In genomic region chrX:8198935-8199580, dm6 we compare ENCODE assay signal across 5 fruit fly cellular contexts.
TF ChIP-seq lines count a peak whose summit lies in the region.

No protein-coding gene starts in this region.

- TF ChIP-seq CTCF in whole organism, embryonic (GFP tag; optimal IDR thresholded peaks at IDR 0.05; lab: Kevin White, UChicago) = no peak

TF ChIP-seq in whole organism, adult, 20 proteins besides CTCF, POLR2A, EP300 and RAD21:
- TF ChIP-seq tj (GFP tag; optimal IDR thresholded peaks at IDR 0.05; lab: Kevin White, UChicago) (peak; percentile 84), ovo (GFP tag; optimal IDR thresholded peaks at IDR 0.05; lab: Kevin White, UChicago) (no peak), cic (GFP tag; optimal IDR thresholded peaks at IDR 0.05; lab: Kevin White, UChicago) (peak; percentile 36), kay (GFP tag; lab: Kevin White, UChicago; ENCODE audit: borderline replicate concordance) (peak; percentile 31), Mnt (GFP tag; optimal IDR thresholded peaks at IDR 0.05; lab: Kevin White, UChicago) (peak; percentile 51), CG33017 (tag; optimal IDR thresholded peaks at IDR 0.05; lab: Kevin White, UChicago) (no peak), CG7045 (GFP tag; optimal IDR thresholded peaks at IDR 0.05; lab: Kevin White, UChicago) (peak; percentile 24)
TF ChIP-seq in whole organism, adult: peak in this region for 5.

TF ChIP-seq in whole organism, embryonic, 481 proteins besides CTCF, POLR2A, EP300 and RAD21 (continues in another document):
- TF ChIP-seq sug (tag; optimal IDR thresholded peaks at IDR 0.05; lab: Kevin White, UChicago) (peak; percentile 88), odd (GFP tag; optimal IDR thresholded peaks at IDR 0.05; lab: Kevin White, UChicago) (peak; percentile 24), Hmr (GFP tag; optimal IDR thresholded peaks at IDR 0.05; lab: Kevin White, UChicago) (peak; percentile 47), Awh (GFP tag; IDR thresholded peaks at IDR 0.05; lab: Robert Waterston, UW) (peak; percentile 29; the same call in 1 of the 2 replicates), CG15601 (tag; optimal IDR thresholded peaks at IDR 0.05; lab: Kevin White, UChicago) (peak; percentile 13), Meics (GFP tag; optimal IDR thresholded peaks at IDR 0.05; lab: Kevin White, UChicago) (peak; percentile 25), crol (GFP tag; IDR thresholded peaks at IDR 0.05; lab: Robert Waterston, UW) (peak; percentile 90), ATbp (GFP tag; optimal IDR thresholded peaks at IDR 0.05; lab: Kevin White, UChicago) (peak; percentile 11), ftz-f1 (GFP tag; optimal IDR thresholded peaks at IDR 0.05; lab: Kevin White, UChicago) (no peak), CG18619 (GFP tag; optimal IDR thresholded peaks at IDR 0.05; lab: Kevin White, UChicago) (peak; percentile 24), salm (tag; optimal IDR thresholded peaks at IDR 0.05; lab: Kevin White, UChicago) (peak; percentile 4), ranshi (GFP tag; IDR thresholded peaks at IDR 0.05; lab: Robert Waterston, UW) (no peak), Nf-YB (GFP tag; optimal IDR thresholded peaks at IDR 0.05; lab: Kevin White, UChicago) (peak; percentile 28), lab (GFP tag; optimal IDR thresholded peaks at IDR 0.05; lab: Kevin White, UChicago) (peak; percentile 82), CG12299 (tag; optimal IDR thresholded peaks at IDR 0.05; lab: Kevin White, UChicago) (peak; percentile 5), CG18599 (GFP tag; optimal IDR thresholded peaks at IDR 0.05; lab: Kevin White, UChicago) (peak; percentile 64), CG6654 (GFP tag; optimal IDR thresholded peaks at IDR 0.05; lab: Kevin White, UChicago) (no peak), so (GFP tag; IDR thresholded peaks at IDR 0.05; lab: Robert Waterston, UW) (no peak), HHEX (GFP tag; optimal IDR thresholded peaks at IDR 0.05; lab: Kevin White, UChicago) (peak; percentile 12), ttk (GFP tag; IDR thresholded peaks at IDR 0.05; lab: Robert Waterston, UW) (no peak), CG18476 (GFP tag; optimal IDR thresholded peaks at IDR 0.05; lab: Kevin White, UChicago) (no peak)

TF ChIP-seq in whole organism, prepupa, 60 proteins besides CTCF, POLR2A, EP300 and RAD21:
- TF ChIP-seq Hr39 (GFP tag; optimal IDR thresholded peaks at IDR 0.05; lab: Kevin White, UChicago) = no peak
- TF ChIP-seq CG6276 (GFP tag; optimal IDR thresholded peaks at IDR 0.05; lab: Kevin White, UChicago) = no peak
- TF ChIP-seq CG6163 (GFP tag; IDR thresholded peaks at IDR 0.05; lab: Robert Waterston, UW) = 0 out of 3 replicates have a peak, but pooled peaks have one; percentile 28
- no peak for TF ChIP-seq CG6808 (GFP tag; optimal IDR thresholded peaks at IDR 0.05; lab: Kevin White, UChicago)
- TF ChIP-seq CG1621 (tag; optimal IDR thresholded peaks at IDR 0.05; lab: Kevin White, UChicago) = no peak
- TF ChIP-seq svp (GFP tag; lab: Kevin White, UChicago) = no peak
- no peak for TF ChIP-seq CG10631 (GFP tag; optimal IDR thresholded peaks at IDR 0.05; lab: Kevin White, UChicago)
- peak; percentile 56 for TF ChIP-seq vri (GFP tag; optimal IDR thresholded peaks at IDR 0.05; lab: Kevin White, UChicago)
- 0 out of 3 replicates have a peak, but pooled peaks have one; percentile 22 for TF ChIP-seq eg (GFP tag; IDR thresholded peaks at IDR 0.05; lab: Robert Waterston, UW)
- TF ChIP-seq fkh (GFP tag; optimal IDR thresholded peaks at IDR 0.05; lab: Kevin White, UChicago) = peak; percentile 96
- no peak for TF ChIP-seq CG16779 (tag; optimal IDR thresholded peaks at IDR 0.05; lab: Kevin White, UChicago)

TF ChIP-seq in whole organism, pupa, 21 proteins besides CTCF, POLR2A, EP300 and RAD21:
- TF ChIP-seq Ets98B (GFP tag; IDR thresholded peaks at IDR 0.05; lab: Robert Waterston, UW) (no peak), fd96Ca (GFP tag; IDR thresholded peaks at IDR 0.05; lab: Robert Waterston, UW) (0 out of 3 replicates have a peak, but pooled peaks have one; percentile 11), CG9948 (tag; optimal IDR thresholded peaks at IDR 0.05; lab: Kevin White, UChicago) (no peak), CG8301 (tag; optimal IDR thresholded peaks at IDR 0.05; lab: Kevin White, UChicago) (no peak)

TF ChIP-seq in whole organism, wandering third instar larva, 38 proteins besides CTCF, POLR2A, EP300 and RAD21:
- no peak for TF ChIP-seq jim (GFP tag; optimal IDR thresholded peaks at IDR 0.05; lab: Kevin White, UChicago)
- peak; percentile 26 for TF ChIP-seq Sp1 (GFP tag; optimal IDR thresholded peaks at IDR 0.05; lab: Kevin White, UChicago)
- TF ChIP-seq Abd-B (GFP tag; optimal IDR thresholded peaks at IDR 0.05; lab: Kevin White, UChicago) = no peak
- no peak for TF ChIP-seq Dfd (GFP tag; optimal IDR thresholded peaks at IDR 0.05; lab: Kevin White, UChicago)
- no peak for TF ChIP-seq Rel (GFP tag; optimal IDR thresholded peaks at IDR 0.05; lab: Kevin White, UChicago)
- peak; percentile 94 for TF ChIP-seq Rel (tag; optimal IDR thresholded peaks at IDR 0.05; lab: Kevin White, UChicago)
- no peak for TF ChIP-seq dmrt93B (GFP tag; optimal IDR thresholded peaks at IDR 0.05; lab: Kevin White, UChicago)
- TF ChIP-seq HLH106 (tag; optimal IDR thresholded peaks at IDR 0.05; lab: Kevin White, UChicago) = no peak
- TF ChIP-seq psq (GFP tag; optimal IDR thresholded peaks at IDR 0.05; lab: Kevin White, UChicago) = peak; percentile 3
- peak; percentile 19 for TF ChIP-seq h (GFP tag; optimal IDR thresholded peaks at IDR 0.05; lab: Kevin White, UChicago)
